Worm (Caenorhabditis elegans) whole organism, L3 larva: ENCODE measurements around the gene Y57G11C.48.

Experiments
- R02D3.7 ChIP-seq: fragments of 150-350 bp; optimal IDR thresholded peaks from 2 replicates; lab custom pipeline; 2014; ENCODE audit warnings: missing biosample characterization, missing genetic modification characterization
- ZK546.5 ChIP-seq: sonication (generic microtip); optimal IDR thresholded peaks from 2 replicates; lab custom pipeline; 2017; ENCODE audit warnings: missing biosample characterization, missing genetic modification characterization
- ama-1 ChIP-seq: fragments of 150-350 bp; optimal IDR thresholded peaks from 2 replicates; lab custom pipeline; 2018
- ceh-28 ChIP-seq: fragments of 150-350 bp; optimal IDR thresholded peaks from 2 replicates; lab custom pipeline; 2014; ENCODE audit warnings: missing biosample characterization, missing genetic modification reagents, missing genetic modification characterization
- daf-12 ChIP-seq: fragments of 150-350 bp; optimal IDR thresholded peaks from 2 replicates; lab custom pipeline; 2014; ENCODE audit warnings: missing biosample characterization, missing genetic modification reagents, missing genetic modification characterization
- egl-27 ChIP-seq: sonication (generic microtip); optimal IDR thresholded peaks from 4 replicates; lab custom pipeline; 2017; ENCODE audit warnings: missing biosample characterization, missing genetic modification reagents, missing genetic modification characterization
- elt-1 ChIP-seq: fragments of 150-350 bp; optimal IDR thresholded peaks from 2 replicates; lab custom pipeline; 2014; ENCODE audit warnings: missing biosample characterization, missing genetic modification characterization
- eor-1 ChIP-seq, 2 experiments: fragments of 150-350 bp; optimal IDR thresholded peaks; 2 replicates each; lab custom pipeline; 2014 to 2018; ENCODE audit warnings: missing biosample characterization in 2 of 2, missing genetic modification characterization in 2 of 2
- fkh-10 ChIP-seq: sonication (generic microtip); optimal IDR thresholded peaks from 2 replicates; lab custom pipeline; 2017; ENCODE audit warnings: missing biosample characterization, missing genetic modification reagents, missing genetic modification characterization
- fkh-2 ChIP-seq: fragments of 150-350 bp; optimal IDR thresholded peaks from 2 replicates; lab custom pipeline; 2014; ENCODE audit warnings: missing biosample characterization, missing genetic modification reagents, missing genetic modification characterization
- fos-1 ChIP-seq: fragments of 150-350 bp; optimal IDR thresholded peaks from 2 replicates; lab custom pipeline; 2014; ENCODE audit warnings: missing biosample characterization, missing genetic modification characterization
- jun-1 ChIP-seq: fragments of 150-350 bp; optimal IDR thresholded peaks from 2 replicates; lab custom pipeline; 2014; ENCODE audit warnings: missing biosample characterization, missing genetic modification reagents, missing genetic modification characterization
- lin-15B ChIP-seq: fragments of 150-350 bp; optimal IDR thresholded peaks from 2 replicates; lab custom pipeline; 2014; ENCODE audit warnings: missing biosample characterization, missing genetic modification characterization
- lsy-12 ChIP-seq: sonication (generic microtip); optimal IDR thresholded peaks from 2 replicates; lab custom pipeline; 2016; ENCODE audit warnings: mild to moderate bottlenecking, missing genetic modification characterization, missing compliant biosample characterization
- mdl-1 ChIP-seq: fragments of 150-350 bp; optimal IDR thresholded peaks from 2 replicates; lab custom pipeline; 2014; ENCODE audit warnings: missing biosample characterization, missing genetic modification characterization
- mml-1 ChIP-seq: fragments of 150-350 bp; sonication (generic microtip); optimal IDR thresholded peaks from 3 replicates; lab custom pipeline; 2014; ENCODE audit warnings: missing biosample characterization, missing genetic modification characterization
- nhr-11 ChIP-seq: fragments of 150-350 bp; optimal IDR thresholded peaks from 2 replicates; lab custom pipeline; 2014; ENCODE audit warnings: missing biosample characterization, missing genetic modification characterization
- nhr-12 ChIP-seq: fragments of 150-350 bp; optimal IDR thresholded peaks from 2 replicates; lab custom pipeline; 2014; ENCODE audit warnings: missing biosample characterization, missing genetic modification characterization
- nhr-25 ChIP-seq: sonication (generic microtip); optimal IDR thresholded peaks from 2 replicates; lab custom pipeline; 2017; ENCODE audit warnings: missing biosample characterization, missing genetic modification characterization
- nhr-28 ChIP-seq: fragments of 150-350 bp; optimal IDR thresholded peaks from 2 replicates; lab custom pipeline; 2014; ENCODE audit warnings: missing biosample characterization, missing genetic modification characterization
- nhr-43 ChIP-seq: sonication (generic microtip); optimal IDR thresholded peaks from 2 replicates; lab custom pipeline; 2016; ENCODE audit warnings: mild to moderate bottlenecking, missing genetic modification characterization, missing compliant biosample characterization; ENCODE audit not compliant: poor library complexity, severe bottlenecking
- nhr-67 ChIP-seq: fragments of 150-350 bp; optimal IDR thresholded peaks from 2 replicates; lab custom pipeline; 2014; ENCODE audit warnings: missing biosample characterization, missing genetic modification characterization
- nhr-77 ChIP-seq: fragments of 150-350 bp; optimal IDR thresholded peaks from 2 replicates; lab custom pipeline; 2014; ENCODE audit warnings: missing biosample characterization, missing genetic modification characterization
- pqm-1 ChIP-seq: fragments of 150-350 bp; optimal IDR thresholded peaks from 2 replicates; lab custom pipeline; 2017; ENCODE audit warnings: missing biosample characterization, missing genetic modification characterization, inconsistent platforms
- snpc-4 ChIP-seq: fragments of 150-350 bp; optimal IDR thresholded peaks from 2 replicates; lab custom pipeline; 2014; ENCODE audit warnings: missing biosample characterization, missing genetic modification characterization
- tbx-2 ChIP-seq: sonication (generic microtip); optimal IDR thresholded peaks from 2 replicates; lab custom pipeline; 2016; ENCODE audit warnings: mild to moderate bottlenecking, missing genetic modification characterization, missing compliant biosample characterization
- unc-39 ChIP-seq: sonication (generic microtip); optimal IDR thresholded peaks from 4 replicates; lab custom pipeline; 2017; ENCODE audit warnings: missing biosample characterization, missing genetic modification characterization
- unc-62 ChIP-seq: fragments of 150-350 bp; sonication (generic microtip); optimal IDR thresholded peaks from 4 replicates; lab custom pipeline; 2014; ENCODE audit warnings: missing biosample characterization, missing genetic modification reagents, missing genetic modification characterization
- zag-1 ChIP-seq: fragments of 150-350 bp; optimal IDR thresholded peaks from 2 replicates; lab custom pipeline; 2014; ENCODE audit warnings: missing biosample characterization, missing genetic modification characterization
- ztf-4 ChIP-seq: fragments of 150-350 bp; optimal IDR thresholded peaks from 2 replicates; lab custom pipeline; 2014; ENCODE audit warnings: missing biosample characterization, missing genetic modification characterization

Gene Y57G11C.48

ce11 chrIV:14909589-14909988 lies 34.5 kb downstream of the Y57G11C.48 start, which contains the start of gene pnc-2:
Gene pnc-2, minus strand, starts transcription at chrIV:14909689.
- no peak for TF ChIP-seq pqm-1 (tag; lab: Kevin White, UChicago)
- no peak for TF ChIP-seq snpc-4 (tag; lab: Kevin White, UChicago)
- TF ChIP-seq ama-1, result no peak
- no peak for TF ChIP-seq lin-15B (tag; lab: Kevin White, UChicago)
- no peak for TF ChIP-seq R02D3.7 (tag; lab: Kevin White, UChicago)
- TF ChIP-seq zag-1, result no peak
- no peak for TF ChIP-seq egl-27 (tag; lab: Kevin White, UChicago)
- no peak for TF ChIP-seq unc-62 (GFP tag; lab: Kevin White, UChicago)
- TF ChIP-seq ZK546.5, result no peak
- no peak for TF ChIP-seq tbx-2 (tag; lab: Kevin White, UChicago)
- no peak for TF ChIP-seq mdl-1 (tag; lab: Kevin White, UChicago)
- TF ChIP-seq mml-1 (tag; lab: Kevin White, UChicago), result no peak
- no peak for TF ChIP-seq ztf-4
- no peak for TF ChIP-seq nhr-28 (tag; lab: Kevin White, UChicago)
- no peak for TF ChIP-seq lsy-12 (tag; lab: Kevin White, UChicago)
- TF ChIP-seq eor-1 (tag; optimal IDR thresholded peaks at IDR 0.05; lab: Kevin White, UChicago), result no peak
- TF ChIP-seq nhr-77 (tag; lab: Kevin White, UChicago), result no peak
- TF ChIP-seq nhr-43, result no peak
- TF ChIP-seq fkh-10 (GFP tag; lab: Kevin White, UChicago), result no peak
- TF ChIP-seq nhr-25 (tag; lab: Kevin White, UChicago), result no peak
- TF ChIP-seq, all 47 proteins: peak for 0

- TF ChIP-seq jun-1 (tag; lab: Kevin White, UChicago), result no peak
- peak; percentile 29 for TF ChIP-seq elt-1 (tag; lab: Kevin White, UChicago)
Observed at ce11 chrIV:14903188-14903587, 40.9 kb downstream of the Y57G11C.48 start.

- TF ChIP-seq nhr-28 (tag; lab: Kevin White, UChicago), result no peak
- no peak for TF ChIP-seq ZK546.5
- no peak for TF ChIP-seq ceh-28 (tag; lab: Kevin White, UChicago)
- no peak for TF ChIP-seq fos-1 (tag; lab: Kevin White, UChicago)
- no peak for TF ChIP-seq fkh-2 (tag; lab: Kevin White, UChicago)
- no peak for TF ChIP-seq nhr-77 (tag; lab: Kevin White, UChicago)
- no peak for TF ChIP-seq ama-1
- TF ChIP-seq tbx-2 (tag; lab: Kevin White, UChicago), result no peak
- TF ChIP-seq nhr-67, result no peak
- no peak for TF ChIP-seq nhr-11 (tag; lab: Kevin White, UChicago)
- no peak for TF ChIP-seq nhr-12 (tag; lab: Kevin White, UChicago)
- TF ChIP-seq daf-12 (tag; lab: Kevin White, UChicago), result no peak
- TF ChIP-seq fkh-10 (GFP tag; lab: Kevin White, UChicago), result no peak
- no peak for TF ChIP-seq unc-39 (tag; lab: Kevin White, UChicago)
- no peak for TF ChIP-seq R02D3.7 (tag; lab: Kevin White, UChicago)
Observed at ce11 chrIV:14894339-14894738, 49.8 kb downstream of the Y57G11C.48 start.
